Worm (Caenorhabditis elegans) whole organism, L2 larva: Measurements from ENCODE around the gene R53.8.
"Not testable (repeated sequence)": the region's sequence is repeated elsewhere in the genome, so short reads cannot be mapped to it uniquely, and the experiment has no call there.

Source experiments
- C34F6.9 ChIP-seq: fragments of 150-350 bp; optimal IDR thresholded peaks from 2 replicates; lab custom pipeline; 2014; ENCODE audit warnings: missing biosample characterization, missing genetic modification characterization
- F13H6.1 ChIP-seq: sonication (generic microtip); optimal IDR thresholded peaks from 2 replicates; lab custom pipeline; 2016; ENCODE audit warnings: missing genetic modification characterization, missing compliant biosample characterization
- R02D3.7 ChIP-seq: fragments of 150-350 bp; optimal IDR thresholded peaks from 2 replicates; lab custom pipeline; 2014; ENCODE audit warnings: missing biosample characterization, missing genetic modification characterization
- ZK546.5 ChIP-seq: sonication (generic microtip); optimal IDR thresholded peaks from 2 replicates; lab custom pipeline; 2017; ENCODE audit warnings: missing biosample characterization, missing genetic modification characterization
- aly-2 ChIP-seq: fragments of 150-350 bp; optimal IDR thresholded peaks from 2 replicates; lab custom pipeline; 2014; ENCODE audit warnings: missing biosample characterization, missing genetic modification characterization
- ceh-16 ChIP-seq: fragments of 150-350 bp; optimal IDR thresholded peaks from 2 replicates; lab custom pipeline; 2014; ENCODE audit warnings: missing biosample characterization, missing genetic modification characterization
- crh-2 ChIP-seq: sonication (generic microtip); optimal IDR thresholded peaks from 2 replicates; lab custom pipeline; 2017; ENCODE audit warnings: missing biosample characterization, missing genetic modification characterization
- dmd-4 ChIP-seq: sonication (generic microtip); optimal IDR thresholded peaks from 2 replicates; lab custom pipeline; 2017; ENCODE audit warnings: missing biosample characterization, missing genetic modification characterization
- elt-1 ChIP-seq: fragments of 150-350 bp; optimal IDR thresholded peaks from 2 replicates; lab custom pipeline; 2014; ENCODE audit warnings: missing biosample characterization, missing genetic modification characterization
- elt-3 ChIP-seq: sonication (generic microtip); optimal IDR thresholded peaks from 2 replicates; lab custom pipeline; 2017; ENCODE audit warnings: missing biosample characterization, missing genetic modification characterization
- gmeb-1 ChIP-seq: fragments of 150-350 bp; optimal IDR thresholded peaks from 2 replicates; lab custom pipeline; 2014; ENCODE audit warnings: missing biosample characterization, missing genetic modification characterization
- lin-13 ChIP-seq: fragments of 150-350 bp; optimal IDR thresholded peaks from 2 replicates; lab custom pipeline; 2014; ENCODE audit warnings: missing biosample characterization, missing genetic modification reagents, missing genetic modification characterization
- lin-39 ChIP-seq: fragments of 150-350 bp; optimal IDR thresholded peaks from 2 replicates; lab custom pipeline; 2014; ENCODE audit warnings: missing biosample characterization, missing genetic modification reagents, missing genetic modification characterization
- lsy-2 ChIP-seq, 2 experiments: fragments of 150-350 bp in 1 of 2; sonication (generic microtip) in 1 of 2; optimal IDR thresholded peaks; 2 replicates each; lab custom pipeline; 2014 to 2017; ENCODE audit warnings: missing biosample characterization in 2 of 2, missing genetic modification characterization in 2 of 2
- mab-5 ChIP-seq: fragments of 150-350 bp; optimal IDR thresholded peaks from 2 replicates; lab custom pipeline; 2014; ENCODE audit warnings: missing biosample characterization, missing genetic modification characterization
- mbf-1 ChIP-seq: sonication (generic microtip); optimal IDR thresholded peaks from 2 replicates; lab custom pipeline; 2017; ENCODE audit warnings: missing biosample characterization, missing genetic modification characterization
- nhr-10 ChIP-seq: sonication (generic microtip); optimal IDR thresholded peaks from 2 replicates; lab custom pipeline; 2017; ENCODE audit warnings: missing biosample characterization, missing genetic modification characterization
- nhr-129 ChIP-seq: fragments of 150-350 bp; optimal IDR thresholded peaks from 2 replicates; lab custom pipeline; 2014; ENCODE audit warnings: missing biosample characterization, missing genetic modification characterization
- nhr-23 ChIP-seq: fragments of 150-350 bp; optimal IDR thresholded peaks from 2 replicates; lab custom pipeline; 2014; ENCODE audit warnings: missing biosample characterization, missing genetic modification reagents, missing genetic modification characterization
- nhr-25 ChIP-seq: fragments of 150-350 bp; sonication (generic microtip); optimal IDR thresholded peaks from 3 replicates; lab custom pipeline; 2014; ENCODE audit warnings: missing biosample characterization, missing genetic modification characterization
- nhr-77 ChIP-seq: fragments of 150-350 bp; optimal IDR thresholded peaks from 2 replicates; lab custom pipeline; 2014; ENCODE audit warnings: missing biosample characterization, missing genetic modification characterization
- peb-1 ChIP-seq: fragments of 150-350 bp; optimal IDR thresholded peaks from 2 replicates; lab custom pipeline; 2014; ENCODE audit warnings: missing biosample characterization, missing genetic modification characterization
- skn-1 ChIP-seq: sonication (generic microtip); optimal IDR thresholded peaks from 2 replicates; lab custom pipeline; 2017; ENCODE audit warnings: missing biosample characterization, missing genetic modification characterization
- sma-3 ChIP-seq: sonication (generic microtip); optimal IDR thresholded peaks from 2 replicates; lab custom pipeline; 2016; ENCODE audit warnings: missing genetic modification reagents, missing genetic modification characterization, missing compliant biosample characterization
- sma-9 ChIP-seq, 2 experiments: fragments of 150-350 bp in 1 of 2; sonication (generic microtip) in 1 of 2; optimal IDR thresholded peaks; 2 replicates each; lab custom pipeline; 2014 to 2016; ENCODE audit warnings: missing genetic modification characterization in 2 of 2, mild to moderate bottlenecking in 1 of 2, missing biosample characterization in 1 of 2, missing compliant biosample characterization in 1 of 2, missing genetic modification reagents in 1 of 2, moderate library complexity in 1 of 2
- snpc-4 ChIP-seq: fragments of 150-350 bp; optimal IDR thresholded peaks from 2 replicates; lab custom pipeline; 2014; ENCODE audit warnings: missing biosample characterization, missing genetic modification characterization
- unc-39 ChIP-seq: fragments of 150-350 bp; optimal IDR thresholded peaks from 2 replicates; lab custom pipeline; 2014; ENCODE audit warnings: missing biosample characterization, missing genetic modification characterization
- unc-55 ChIP-seq: fragments of 150-350 bp; sonication (generic microtip); optimal IDR thresholded peaks from 3 replicates; lab custom pipeline; 2014; ENCODE audit warnings: missing biosample characterization, missing genetic modification reagents, missing genetic modification characterization
- ztf-1 ChIP-seq: fragments of 200-800 bp; sonication (Bioruptor generic); conservative IDR thresholded peaks from 2 replicates; pipeline ENCODE4 v1.3.6; 2022; ENCODE audit warnings: missing genetic modification characterization, missing compliant biosample characterization
- ztf-11 ChIP-seq: sonication (generic microtip); optimal IDR thresholded peaks from 2 replicates; lab custom pipeline; 2017; ENCODE audit warnings: missing biosample characterization, missing genetic modification characterization
- ztf-4 ChIP-seq: fragments of 150-350 bp; optimal IDR thresholded peaks from 2 replicates; lab custom pipeline; 2014; ENCODE audit warnings: missing biosample characterization, missing genetic modification characterization

Gene R53.8

ce11 chrII:10001546-10001945, 25.0 kb downstream of the R53.8 start, which contains the start of gene ZK892.3:
TSS of gene ZK892.3 (plus strand) at chrII:10001846.
- no peak for TF ChIP-seq R02D3.7
- no peak for TF ChIP-seq F13H6.1 (tag; lab: Kevin White, UChicago)
- TF ChIP-seq ztf-11 (tag; lab: Kevin White, UChicago) = no peak
- no peak for TF ChIP-seq unc-55 (GFP tag; lab: Kevin White, UChicago)
- no peak for TF ChIP-seq crh-2 (tag; lab: Kevin White, UChicago)

- not testable (repeated sequence) for TF ChIP-seq sma-3 (GFP tag; lab: Kevin White, UChicago); ztf-4; elt-3 (tag; lab: Kevin White, UChicago)
Measured at ce11 chrII:10006266-10006665, 29.8 kb downstream of the R53.8 start, which contains the start of gene ZK892.4. TSS of gene ZK892.4 (plus strand) at chrII:10006566.

ce11 chrII:10007917-10008316, 31.4 kb downstream of the R53.8 start, which contains the start of gene ZK892.5:
TSS of gene ZK892.5 (plus strand) at chrII:10008217.
- TF ChIP-seq nhr-77 (tag; lab: Kevin White, UChicago) (no peak), unc-55 (GFP tag; lab: Kevin White, UChicago) (no peak), lin-39 (tag; lab: Kevin White, UChicago) (no peak), nhr-129 (tag; lab: Kevin White, UChicago) (no peak), aly-2 (tag; lab: Kevin White, UChicago) (no peak), C34F6.9 (tag; lab: Kevin White, UChicago) (no peak), ztf-4 (no peak), skn-1 (tag; lab: Kevin White, UChicago) (no peak), sma-9 (GFP tag; optimal IDR thresholded peaks at IDR 0.05; lab: Kevin White, UChicago) (no peak), sma-9 (tag; optimal IDR thresholded peaks at IDR 0.05; lab: Kevin White, UChicago) (no peak), ztf-1 (GFP tag; lab: Robert Waterston, UW) (no peak), nhr-10 (tag; lab: Kevin White, UChicago) (no peak), R02D3.7 (no peak), lin-13 (GFP tag; lab: Kevin White, UChicago) (no peak), nhr-23 (tag; lab: Kevin White, UChicago) (no peak), unc-39 (tag; lab: Kevin White, UChicago) (no peak), ZK546.5 (tag; lab: Kevin White, UChicago) (no peak)

- TF ChIP-seq peb-1 (no peak), sma-9 (GFP tag; optimal IDR thresholded peaks at IDR 0.05; lab: Kevin White, UChicago) (no peak), sma-9 (tag; optimal IDR thresholded peaks at IDR 0.05; lab: Kevin White, UChicago) (no peak), nhr-77 (tag; lab: Kevin White, UChicago) (no peak), snpc-4 (no peak), gmeb-1 (tag; lab: Kevin White, UChicago) (no peak), lsy-2 (tag; optimal IDR thresholded peaks at IDR 0.05; lab: Kevin White, UChicago) (no peak), elt-1 (tag; lab: Kevin White, UChicago) (no peak), lin-13 (GFP tag; lab: Kevin White, UChicago) (no peak), aly-2 (tag; lab: Kevin White, UChicago) (no peak), nhr-10 (tag; lab: Kevin White, UChicago) (no peak), ztf-11 (tag; lab: Kevin White, UChicago) (no peak), ztf-4 (no peak)
- TF ChIP-seq, all 48 proteins: peak for 0
Measured at ce11 chrII:10008552-10008951, 32.0 kb downstream of the R53.8 start.

DNA sequence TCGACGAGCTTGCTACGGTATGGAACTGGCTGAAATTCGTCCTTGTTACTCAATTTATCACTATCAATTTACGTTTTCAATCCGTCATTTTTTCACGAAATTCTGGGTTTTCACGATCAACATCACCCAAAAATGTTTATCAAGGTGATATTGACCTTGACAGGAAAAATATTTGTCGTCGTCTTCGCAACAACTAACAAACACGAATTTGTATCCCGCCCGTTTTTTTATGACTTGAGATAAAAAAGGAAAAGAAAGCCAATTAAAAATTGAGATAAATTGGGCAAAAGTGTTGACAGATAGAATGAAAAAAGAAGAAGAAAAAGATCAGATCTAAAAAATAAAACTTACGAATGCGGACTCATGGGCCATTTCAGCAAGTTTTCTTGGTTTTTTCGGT, 34.4 kb downstream of the R53.8 start:
- no peak for TF ChIP-seq dmd-4 (tag; lab: Kevin White, UChicago)
- peak; percentile 70 for TF ChIP-seq nhr-25 (tag; lab: Kevin White, UChicago)

ce11 chrII:10011733-10012132, 35.2 kb downstream of the R53.8 start:
- peak; percentile 21 for TF ChIP-seq nhr-25 (tag; lab: Kevin White, UChicago)
- TF ChIP-seq mbf-1 (tag; lab: Kevin White, UChicago) = no peak
- no peak for TF ChIP-seq mab-5 (tag; lab: Kevin White, UChicago)
- TF ChIP-seq sma-3 (GFP tag; lab: Kevin White, UChicago) = peak; percentile 43
- TF ChIP-seq ceh-16 (tag; lab: Kevin White, UChicago) = no peak
- TF ChIP-seq ZK546.5 (tag; lab: Kevin White, UChicago) = no peak
